Fruit fly (Drosophila melanogaster): ENCODE data around the gene Bx42.

DNA sequence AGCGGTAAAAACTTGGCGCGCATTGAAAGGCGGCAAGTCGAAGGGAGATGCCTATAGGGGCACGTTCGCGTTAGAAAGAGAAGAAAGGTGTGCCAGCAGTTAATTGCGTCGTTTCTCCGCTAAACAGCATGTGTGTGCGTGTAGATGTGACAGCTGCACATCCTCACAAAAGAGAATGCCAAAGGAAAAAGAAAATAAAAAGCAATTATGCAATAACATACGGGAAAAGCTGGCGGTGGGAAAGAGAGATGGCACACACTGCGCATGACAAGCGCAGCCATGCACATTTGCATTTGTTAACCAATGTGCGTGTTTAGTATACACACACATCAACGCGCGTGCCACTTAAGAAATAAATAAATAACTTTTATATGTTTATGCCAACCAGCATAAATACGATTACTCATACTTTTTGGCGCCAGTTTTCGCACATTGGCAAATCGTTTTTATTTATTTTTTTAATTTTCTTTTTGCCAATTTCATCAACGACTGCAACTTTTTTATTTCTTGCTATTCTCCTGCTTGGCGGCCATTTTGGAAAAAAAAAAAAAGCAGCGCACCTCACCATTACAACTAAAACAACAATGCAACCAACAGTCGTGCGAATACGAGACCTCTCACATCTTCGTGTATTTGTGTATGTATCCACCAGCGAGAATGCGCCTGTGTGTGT is 49.4 kb upstream of the Bx42 start:
- TF ChIP-seq CG8301 (tag; optimal IDR thresholded peaks at IDR 0.05), result peak; percentile 12
- TF ChIP-seq D1 (tag; optimal IDR thresholded peaks at IDR 0.05), result no peak
- TF ChIP-seq fd96Ca (GFP tag; IDR thresholded peaks at IDR 0.05), result peak; percentile 46; the same call in 2 of the 3 replicates
- TF ChIP-seq CG14655 (GFP tag; optimal IDR thresholded peaks at IDR 0.05), result peak; percentile 54
- peak; percentile 50 for TF ChIP-seq Pif1A (GFP tag; optimal IDR thresholded peaks at IDR 0.05)

All from whole organism, pupa.